Fruit fly (Drosophila melanogaster) whole organism, embryonic: ENCODE data around the gene Spt6.

Experiments
- Aef1 ChIP-seq: fragments of 200-800 bp; sonication (Bioruptor generic); IDR thresholded peaks from 3 replicates; pipeline ENCODE4 v1.3.6; 2022; ENCODE audit warnings: missing biosample characterization, missing genetic modification characterization
- B-H1 ChIP-seq: fragments of 200-800 bp; sonication (Bioruptor generic); IDR thresholded peaks from 3 replicates; pipeline ENCODE4 v1.3.6; 2022; ENCODE audit warnings: missing biosample characterization, missing genetic modification characterization
- CG1024 ChIP-seq: fragments of 200-800 bp; sonication (Bioruptor generic); IDR thresholded peaks from 2 replicates; pipeline ENCODE4 v1.3.6; 2022; ENCODE audit warnings: missing biosample characterization, missing genetic modification characterization
- CG11695 ChIP-seq: fragments of 200-800 bp; sonication (Bioruptor generic); IDR thresholded peaks from 3 replicates; pipeline ENCODE4 v1.3.6; 2022; ENCODE audit warnings: missing biosample characterization, missing genetic modification characterization
- CG12391 ChIP-seq: fragments of 200-800 bp; sonication (Bioruptor generic); optimal IDR thresholded peaks from 3 replicates; lab custom pipeline; 2018; ENCODE audit warnings: missing biosample characterization, mild to moderate bottlenecking, missing genetic modification characterization, moderate library complexity
- CG13287 ChIP-seq: fragments of 200-800 bp; sonication (Bioruptor generic); IDR thresholded peaks from 2 replicates; pipeline ENCODE4 v1.3.6; 2022; ENCODE audit warnings: missing biosample characterization, missing genetic modification characterization; ENCODE audit not compliant: partially characterized antibody
- CG15269 ChIP-seq: fragments of 200-800 bp; sonication (Bioruptor generic); optimal IDR thresholded peaks from 2 replicates; lab custom pipeline; 2018; ENCODE audit warnings: missing biosample characterization, mild to moderate bottlenecking, missing genetic modification characterization, moderate library complexity
- CG15696 ChIP-seq: fragments of 200-800 bp; sonication (Bioruptor generic); optimal IDR thresholded peaks from 2 replicates; lab custom pipeline; 2019; ENCODE audit warnings: missing biosample characterization, mild to moderate bottlenecking, missing genetic modification characterization, moderate library complexity
- CG1602 ChIP-seq: fragments of 200-800 bp; sonication (Bioruptor generic); optimal IDR thresholded peaks from 3 replicates; lab custom pipeline; 2016; ENCODE audit warnings: missing biosample characterization, missing genetic modification characterization
- CG17361 ChIP-seq: fragments of 200-800 bp; sonication (Bioruptor generic); IDR thresholded peaks from 3 replicates; pipeline ENCODE4 v1.3.6; 2022; ENCODE audit warnings: missing biosample characterization, missing genetic modification characterization
- CG17612 ChIP-seq: fragments of 200-800 bp; sonication (Bioruptor generic); IDR thresholded peaks from 2 replicates; pipeline ENCODE4 v1.3.6; 2022; ENCODE audit warnings: missing biosample characterization, missing genetic modification characterization
- CG18476 ChIP-seq: fragments of 200-800 bp; sonication (Bioruptor generic); optimal IDR thresholded peaks from 2 replicates; lab custom pipeline; 2016; ENCODE audit warnings: missing biosample characterization, mild to moderate bottlenecking, missing genetic modification characterization
- CG2678 ChIP-seq: fragments of 200-800 bp; sonication (Bioruptor generic); optimal IDR thresholded peaks from 3 replicates; lab custom pipeline; 2019; ENCODE audit warnings: missing biosample characterization, mild to moderate bottlenecking, missing genetic modification characterization, moderate library complexity
- CG3065 ChIP-seq: fragments of 200-800 bp; sonication (Bioruptor generic); optimal IDR thresholded peaks from 2 replicates; lab custom pipeline; 2016; ENCODE audit warnings: missing biosample characterization, missing genetic modification characterization
- CG3163 ChIP-seq: fragments of 200-800 bp; sonication (Bioruptor generic); optimal IDR thresholded peaks from 3 replicates; lab custom pipeline; 2016; ENCODE audit warnings: missing biosample characterization, missing genetic modification characterization
- CG33213 ChIP-seq: fragments of 200-800 bp; sonication (Bioruptor generic); optimal IDR thresholded peaks from 3 replicates; lab custom pipeline; 2016; ENCODE audit warnings: missing biosample characterization, missing genetic modification characterization
- CG3847 ChIP-seq: fragments of 200-800 bp; sonication (Bioruptor generic); IDR thresholded peaks from 2 replicates; pipeline ENCODE4 v1.3.6; 2022; ENCODE audit warnings: missing biosample characterization, missing genetic modification characterization
- CG4617 ChIP-seq: fragments of 200-800 bp; sonication (Bioruptor generic); optimal IDR thresholded peaks from 3 replicates; lab custom pipeline; 2016; ENCODE audit warnings: missing biosample characterization, missing genetic modification characterization, borderline replicate concordance
- CG6272 ChIP-seq: fragments of 200-800 bp; sonication (Bioruptor generic); IDR thresholded peaks from 2 replicates; pipeline ENCODE4 v1.3.6; 2022; ENCODE audit warnings: missing biosample characterization, missing genetic modification characterization
- CG7745 ChIP-seq: fragments of 200-800 bp; sonication (Bioruptor generic); optimal IDR thresholded peaks from 2 replicates; lab custom pipeline; 2018; ENCODE audit warnings: missing biosample characterization, mild to moderate bottlenecking, missing genetic modification characterization, moderate library complexity
- CG7987 ChIP-seq: fragments of 200-800 bp; sonication (Bioruptor generic); optimal IDR thresholded peaks from 2 replicates; lab custom pipeline; 2018; ENCODE audit warnings: missing biosample characterization, mild to moderate bottlenecking, missing genetic modification characterization, moderate library complexity
- CG9876 ChIP-seq: fragments of 200-800 bp; sonication (Bioruptor generic); optimal IDR thresholded peaks from 2 replicates; lab custom pipeline; 2016; ENCODE audit warnings: missing biosample characterization, missing genetic modification characterization
- CrebB ChIP-seq: fragments of 200-800 bp; sonication (Bioruptor generic); optimal IDR thresholded peaks from 3 replicates; lab custom pipeline; 2018; ENCODE audit warnings: missing biosample characterization, mild to moderate bottlenecking, missing genetic modification characterization
- D ChIP-seq, 2 experiments: fragments of 200-800 bp in 1 of 2; fragments of >200 bp in 1 of 2; sonication (Bioruptor generic) in 1 of 2; optimal IDR thresholded peaks; 2 replicates in 1 of 2; 3 replicates in 1 of 2; lab custom pipeline; 2017; ENCODE audit warnings: mild to moderate bottlenecking in 1 of 2, missing biosample characterization in 1 of 2, missing genetic modification characterization in 1 of 2, missing genetic modification reagents in 1 of 2
- Dref ChIP-seq: fragments of 200-800 bp; sonication (Bioruptor generic); IDR thresholded peaks from 2 replicates; pipeline ENCODE4 v1.3.6; 2022; ENCODE audit warnings: missing biosample characterization, missing genetic modification characterization
- Drgx ChIP-seq: fragments of 200-800 bp; sonication (Bioruptor generic); IDR thresholded peaks from 2 replicates; pipeline ENCODE4 v1.3.6; 2022; ENCODE audit warnings: missing biosample characterization, missing genetic modification characterization
- Hand ChIP-seq: fragments of 200-800 bp; sonication (Bioruptor generic); optimal IDR thresholded peaks from 2 replicates; lab custom pipeline; 2017; ENCODE audit warnings: mild to moderate bottlenecking, missing biosample characterization, missing genetic modification reagents, missing genetic modification characterization
- Hr39 ChIP-seq: fragments of >200 bp; optimal IDR thresholded peaks from 2 replicates; lab custom pipeline; 2017
- Hsf ChIP-seq: fragments of 200-800 bp; sonication (Bioruptor generic); optimal IDR thresholded peaks from 3 replicates; lab custom pipeline; 2016; ENCODE audit warnings: missing biosample characterization, missing genetic modification characterization
- Kr ChIP-seq: fragments of 200-800 bp; sonication (Bioruptor generic); optimal IDR thresholded peaks from 2 replicates; lab custom pipeline; 2017; ENCODE audit warnings: missing biosample characterization, mild to moderate bottlenecking, missing genetic modification characterization
- Lim3 ChIP-seq: fragments of 200-800 bp; sonication (Bioruptor generic); IDR thresholded peaks from 2 replicates; pipeline ENCODE4 v1.3.6; 2022; ENCODE audit warnings: missing biosample characterization, missing genetic modification characterization
- NC2α ChIP-seq: fragments of 200-800 bp; sonication (Bioruptor generic); optimal IDR thresholded peaks from 2 replicates; lab custom pipeline; 2016; ENCODE audit warnings: missing biosample characterization, missing genetic modification characterization
- Nf-YA ChIP-seq: fragments of 200-800 bp; sonication (Bioruptor generic); IDR thresholded peaks from 2 replicates; pipeline ENCODE4 v1.3.6; 2022; ENCODE audit warnings: missing biosample characterization, missing genetic modification characterization
- Opbp ChIP-seq: fragments of 200-800 bp; sonication (Bioruptor generic); IDR thresholded peaks from 3 replicates; pipeline ENCODE4 v1.3.6; 2022; ENCODE audit warnings: missing biosample characterization, missing genetic modification characterization; ENCODE audit not compliant: partially characterized antibody
- Ssrp ChIP-seq: fragments of 200-800 bp; sonication (Bioruptor generic); optimal IDR thresholded peaks from 2 replicates; lab custom pipeline; 2018; ENCODE audit warnings: missing biosample characterization, mild to moderate bottlenecking, missing genetic modification characterization, moderate library complexity
- ase ChIP-seq: fragments of 200-800 bp; sonication (Bioruptor generic); IDR thresholded peaks from 3 replicates; pipeline ENCODE4 v1.3.6; 2022; ENCODE audit warnings: missing biosample characterization, missing genetic modification characterization
- bbx ChIP-seq: fragments of 200-800 bp; sonication (Bioruptor generic); IDR thresholded peaks from 2 replicates; pipeline ENCODE4 v1.3.6; 2022; ENCODE audit warnings: missing biosample characterization, missing genetic modification characterization; ENCODE audit not compliant: partially characterized antibody
- dm ChIP-seq: fragments of 200-800 bp; sonication (Bioruptor generic); optimal IDR thresholded peaks from 3 replicates; lab custom pipeline; 2016; ENCODE audit warnings: missing biosample characterization, missing genetic modification characterization
- exex ChIP-seq: fragments of 200-800 bp; sonication (Bioruptor generic); optimal IDR thresholded peaks from 4 replicates; lab custom pipeline; 2018; ENCODE audit warnings: missing biosample characterization, mild to moderate bottlenecking, missing genetic modification characterization, moderate library complexity
- eyg ChIP-seq: fragments of 200-800 bp; sonication (Bioruptor generic); optimal IDR thresholded peaks from 3 replicates; lab custom pipeline; 2016; ENCODE audit warnings: missing biosample characterization, missing genetic modification characterization
- gfzf ChIP-seq: fragments of 200-800 bp; sonication (Bioruptor generic); optimal IDR thresholded peaks from 2 replicates; lab custom pipeline; 2016; ENCODE audit warnings: missing biosample characterization, mild to moderate bottlenecking, missing genetic modification characterization, moderate library complexity
- hb ChIP-seq: fragments of 200-800 bp; sonication (Bioruptor generic); IDR thresholded peaks from 3 replicates; pipeline ENCODE4 v1.3.6; 2022; ENCODE audit warnings: missing biosample characterization, missing genetic modification characterization; ENCODE audit not compliant: partially characterized antibody
- hth ChIP-seq: fragments of >200 bp; optimal IDR thresholded peaks from 2 replicates; lab custom pipeline; 2017; ENCODE audit warnings: inconsistent platforms
- ind ChIP-seq: fragments of 200-800 bp; sonication (Bioruptor generic); optimal IDR thresholded peaks from 3 replicates; lab custom pipeline; 2016; ENCODE audit warnings: missing biosample characterization, missing genetic modification characterization
- inv ChIP-seq: fragments of 200-800 bp; sonication (Bioruptor generic); IDR thresholded peaks from 2 replicates; pipeline ENCODE4 v1.3.6; 2022; ENCODE audit warnings: missing biosample characterization, missing genetic modification characterization; ENCODE audit not compliant: partially characterized antibody
- nau ChIP-seq: fragments of 200-800 bp; sonication (Bioruptor generic); optimal IDR thresholded peaks from 3 replicates; lab custom pipeline; 2017; ENCODE audit warnings: missing biosample characterization, mild to moderate bottlenecking, missing genetic modification characterization, missing genetic modification reagents
- peb ChIP-seq: fragments of 200-800 bp; sonication (Bioruptor generic); IDR thresholded peaks from 2 replicates; pipeline ENCODE4 v1.3.6; 2022; ENCODE audit warnings: missing biosample characterization, missing genetic modification characterization
- pita ChIP-seq: fragments of 200-800 bp; sonication (Bioruptor generic); optimal IDR thresholded peaks from 2 replicates; lab custom pipeline; 2017; ENCODE audit warnings: missing biosample characterization, mild to moderate bottlenecking, missing genetic modification characterization
- sens ChIP-seq: fragments of 200-800 bp; sonication (Bioruptor generic); peaks from one replicate; lab custom pipeline; 2016; ENCODE audit warnings: missing biosample characterization, missing genetic modification characterization
- tio ChIP-seq: fragments of 200-800 bp; sonication (Bioruptor generic); optimal IDR thresholded peaks from 2 replicates; lab custom pipeline; 2017; ENCODE audit warnings: missing biosample characterization, missing genetic modification characterization, inconsistent platforms
- zen ChIP-seq: fragments of 200-800 bp; sonication (Bioruptor generic); optimal IDR thresholded peaks from 3 replicates; lab custom pipeline; 2018; ENCODE audit warnings: missing biosample characterization, mild to moderate bottlenecking, missing genetic modification characterization, moderate library complexity

Spt6 gene

DNA sequence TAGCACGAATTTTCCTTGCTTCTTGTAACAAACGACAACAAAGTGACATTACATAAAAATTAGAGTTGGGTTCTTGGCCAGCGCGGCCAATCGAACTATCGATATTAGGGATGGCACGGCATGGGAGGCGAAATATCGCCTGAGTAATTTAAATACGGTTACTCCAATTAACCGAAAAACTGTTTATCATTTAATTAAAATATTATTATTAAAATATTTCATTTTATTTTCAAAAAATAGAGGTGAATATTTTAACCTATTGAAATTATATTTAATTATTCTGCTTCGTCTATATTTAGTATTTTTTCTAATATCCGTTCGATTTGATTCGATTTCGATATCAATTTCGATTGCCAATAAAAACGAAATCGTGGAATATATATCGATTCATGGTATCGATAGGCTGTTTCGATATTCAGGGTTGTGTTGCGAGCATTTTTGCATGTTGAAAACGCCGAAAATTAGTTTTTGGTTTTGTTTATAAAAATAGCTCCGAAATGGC is 12.1 kb upstream of the Spt6 start, which contains the start of the genes Rbcn-3A and Spx (continued):
- TF ChIP-seq NC2α (no peak), CG7987 (no peak), CG6272 (0 out of 2 replicates have a peak, but pooled peaks have one; percentile 18), eyg (GFP tag; lab: Kevin White, UChicago) (no peak), CG12391 (tag; lab: Kevin White, UChicago) (peak; percentile 68), CG18476 (GFP tag; lab: Kevin White, UChicago) (no peak), CG9876 (GFP tag; lab: Kevin White, UChicago) (no peak), CG11695 (GFP tag; lab: Robert Waterston, UW) (no peak), Opbp (GFP tag; lab: Robert Waterston, UW) (peak; percentile 77), gfzf (peak; percentile 16), CG15269 (peak; percentile 41), B-H1 (GFP tag; lab: Robert Waterston, UW) (no peak), pita (GFP tag; lab: Kevin White, UChicago) (no peak), dm (GFP tag; lab: Kevin White, UChicago) (no peak), CG3163 (GFP tag; lab: Kevin White, UChicago) (no peak), CG2678 (tag; lab: Kevin White, UChicago) (peak; percentile 34), CG1602 (peak; percentile 5), CG17612 (no peak), exex (no peak), inv (GFP tag; lab: Robert Waterston, UW) (peak; percentile 81), bbx (peak; percentile 79), CG3847 (GFP tag; lab: Robert Waterston, UW) (0 out of 2 replicates have a peak, but pooled peaks have one; percentile 25), Hr39 (lab: Kevin White, UChicago) (no peak), ind (GFP tag; lab: Kevin White, UChicago) (peak; percentile 32), CG4617 (GFP tag; lab: Kevin White, UChicago) (no peak), CG1024 (GFP tag; lab: Robert Waterston, UW) (no peak), Aef1 (no peak), tio (GFP tag; lab: Kevin White, UChicago) (no peak), hb (peak; percentile 85; the same call in 1 of the 3 replicates), Kr (GFP tag; lab: Kevin White, UChicago) (no peak), zen (tag; lab: Kevin White, UChicago) (no peak), sens (GFP tag; lab: Kevin White, UChicago) (peak; percentile 57), CrebB (no peak), CG17361 (GFP tag; lab: Robert Waterston, UW) (peak; percentile 62; the same call in 2 of the 3 replicates), Hsf (GFP tag; lab: Kevin White, UChicago) (no peak), Ssrp (tag; lab: Kevin White, UChicago) (no peak), CG7745 (tag; lab: Kevin White, UChicago) (no peak), CG3065 (GFP tag; lab: Kevin White, UChicago) (no peak), Drgx (GFP tag; lab: Robert Waterston, UW) (no peak), Hand (GFP tag; lab: Kevin White, UChicago) (no peak), CG13287 (peak; percentile 87), nau (no peak), Nf-YA (GFP tag; lab: Robert Waterston, UW) (no peak), D (optimal IDR thresholded peaks at IDR 0.05; lab: Kevin White, UChicago) (no peak), D (GFP tag; optimal IDR thresholded peaks at IDR 0.05; lab: Kevin White, UChicago) (no peak), Lim3 (GFP tag; lab: Robert Waterston, UW) (no peak), hth (no peak), ase (GFP tag; lab: Robert Waterston, UW) (no peak), peb (GFP tag; lab: Robert Waterston, UW) (no peak), CG15696 (tag; lab: Kevin White, UChicago) (no peak), Dref (peak; percentile 77), CG33213 (GFP tag; lab: Kevin White, UChicago) (no peak)
